Worm (Caenorhabditis elegans) whole organism, L4 larva: ENCODE data around the gene T05A10.6.

Experiments used
- F10B5.3 ChIP-seq: sonication (generic microtip); optimal IDR thresholded peaks from 2 replicates; lab custom pipeline; 2016; ENCODE audit warnings: mild to moderate bottlenecking, missing genetic modification characterization, missing compliant biosample characterization
- F26F4.8 ChIP-seq: fragments of 200-800 bp; sonication (Bioruptor generic); conservative IDR thresholded peaks from 2 replicates; pipeline ENCODE4 v1.3.6; 2022; ENCODE audit warnings: missing genetic modification characterization, missing compliant biosample characterization
- F49E8.2 ChIP-seq: sonication (generic microtip); optimal IDR thresholded peaks from 2 replicates; lab custom pipeline; 2016; ENCODE audit warnings: missing compliant biosample characterization, mild to moderate bottlenecking, missing genetic modification characterization, borderline replicate concordance
- T26A8.4 ChIP-seq: fragments of 200-800 bp; sonication (Bioruptor generic); IDR thresholded peaks from 2 replicates; pipeline ENCODE4 v1.3.6; 2022; ENCODE audit warnings: missing genetic modification characterization, missing compliant biosample characterization
- Y105C5A.15 ChIP-seq: fragments of 200-800 bp; sonication (Bioruptor generic); IDR thresholded peaks from 2 replicates; pipeline ENCODE4 v1.3.6; 2022; ENCODE audit warnings: missing genetic modification characterization, missing compliant biosample characterization
- aly-2 ChIP-seq: sonication (generic microtip); optimal IDR thresholded peaks from 2 replicates; lab custom pipeline; 2018; ENCODE audit warnings: missing biosample characterization, missing genetic modification characterization
- arid-1 ChIP-seq: fragments of 200-800 bp; sonication (Bioruptor generic); conservative IDR thresholded peaks from 2 replicates; pipeline ENCODE4 v1.3.6; 2022; ENCODE audit warnings: missing genetic modification reagents, missing genetic modification characterization, missing compliant biosample characterization
- ceh-20 ChIP-seq: fragments of 200-800 bp; sonication (Bioruptor generic); IDR thresholded peaks from 2 replicates; pipeline ENCODE4 v1.3.6; 2022; ENCODE audit warnings: missing genetic modification reagents, missing genetic modification characterization, missing compliant biosample characterization
- ceh-62 ChIP-seq: sonication (generic microtip); optimal IDR thresholded peaks from 2 replicates; lab custom pipeline; 2017; ENCODE audit warnings: missing biosample characterization, missing genetic modification characterization
- cey-2 ChIP-seq: sonication (generic microtip); optimal IDR thresholded peaks from 3 replicates; lab custom pipeline; 2017; ENCODE audit warnings: missing genetic modification characterization, mild to moderate bottlenecking, missing compliant biosample characterization, antibody characterized with exemption, borderline replicate concordance; ENCODE audit not compliant: insufficient read depth
- daf-12 ChIP-seq: fragments of 150-350 bp; optimal IDR thresholded peaks from 2 replicates; lab custom pipeline; 2014; ENCODE audit warnings: missing biosample characterization, missing genetic modification reagents, missing genetic modification characterization
- daf-16 ChIP-seq, 3 experiments: sonication (generic microtip); optimal IDR thresholded peaks; 2 replicates each; lab custom pipeline; 2016 to 2017; ENCODE audit warnings: missing genetic modification characterization in 3 of 3, missing genetic modification reagents in 3 of 3, mild to moderate bottlenecking in 2 of 3, missing compliant biosample characterization in 2 of 3, missing biosample characterization in 1 of 3, moderate library complexity in 1 of 3
- daf-19 ChIP-seq: fragments of 200-800 bp; sonication (Bioruptor generic); conservative IDR thresholded peaks from 2 replicates; pipeline ENCODE4 v1.3.6; 2022; ENCODE audit warnings: missing genetic modification characterization, missing compliant biosample characterization
- daf-8 ChIP-seq: fragments of 200-800 bp; sonication (Bioruptor generic); IDR thresholded peaks from 2 replicates; pipeline ENCODE4 v1.3.6; 2022; ENCODE audit warnings: missing genetic modification characterization, missing compliant biosample characterization
- dpl-1 ChIP-seq: fragments of 150-350 bp; optimal IDR thresholded peaks from 2 replicates; lab custom pipeline; 2014; ENCODE audit warnings: missing biosample characterization, missing genetic modification reagents, missing genetic modification characterization
- duxl-1 ChIP-seq: sonication (generic microtip); optimal IDR thresholded peaks from 2 replicates; lab custom pipeline; 2016; ENCODE audit warnings: mild to moderate bottlenecking, missing genetic modification characterization, moderate library complexity, missing compliant biosample characterization; ENCODE audit not compliant: poor library complexity
- dve-1 ChIP-seq: sonication (generic microtip); optimal IDR thresholded peaks from 2 replicates; lab custom pipeline; 2017; ENCODE audit warnings: antibody characterized with exemption, mild to moderate bottlenecking, missing genetic modification characterization, missing compliant biosample characterization; ENCODE audit not compliant: insufficient read depth
- egl-43 ChIP-seq: fragments of 200-800 bp; sonication (Bioruptor generic); IDR thresholded peaks from 2 replicates; pipeline ENCODE4 v1.3.6; 2022; ENCODE audit warnings: missing genetic modification reagents, missing genetic modification characterization, missing compliant biosample characterization
- fkh-10 ChIP-seq: fragments of 150-350 bp; optimal IDR thresholded peaks from 2 replicates; lab custom pipeline; 2014; ENCODE audit warnings: missing biosample characterization, missing genetic modification reagents, missing genetic modification characterization
- fos-1 ChIP-seq: fragments of 150-350 bp; optimal IDR thresholded peaks from 2 replicates; lab custom pipeline; 2014; ENCODE audit warnings: missing biosample characterization, missing genetic modification characterization
- gei-8 ChIP-seq: fragments of 200-800 bp; sonication (Bioruptor generic); optimal IDR thresholded peaks from 2 replicates; lab custom pipeline; 2018; ENCODE audit warnings: mild to moderate bottlenecking, missing genetic modification characterization, missing compliant biosample characterization
- hlh-11 ChIP-seq: fragments of 200-800 bp; sonication (Bioruptor generic); optimal IDR thresholded peaks from 2 replicates; lab custom pipeline; 2018; ENCODE audit warnings: mild to moderate bottlenecking, missing genetic modification characterization, missing compliant biosample characterization
- hlh-30 ChIP-seq: sonication (generic microtip); optimal IDR thresholded peaks from 2 replicates; lab custom pipeline; 2017; ENCODE audit warnings: antibody characterized with exemption, mild to moderate bottlenecking, missing genetic modification characterization, missing compliant biosample characterization; ENCODE audit not compliant: insufficient read depth
- hmg-1.1 ChIP-seq: fragments of 200-800 bp; sonication (Bioruptor generic); IDR thresholded peaks from 2 replicates; pipeline ENCODE4 v1.3.6; 2022; ENCODE audit warnings: missing genetic modification reagents, missing genetic modification characterization, missing compliant biosample characterization
- jun-1 ChIP-seq: fragments of 150-350 bp; optimal IDR thresholded peaks from 2 replicates; lab custom pipeline; 2014; ENCODE audit warnings: missing biosample characterization, missing genetic modification reagents, missing genetic modification characterization
- lim-7 ChIP-seq: fragments of 200-800 bp; sonication (Bioruptor generic); IDR thresholded peaks from 2 replicates; pipeline ENCODE4 v1.3.6; 2022; ENCODE audit warnings: missing genetic modification characterization, missing compliant biosample characterization
- lin-1 ChIP-seq: fragments of 200-800 bp; sonication (Bioruptor generic); IDR thresholded peaks from 2 replicates; pipeline ENCODE4 v1.3.6; 2022; ENCODE audit warnings: missing genetic modification reagents, missing genetic modification characterization, missing compliant biosample characterization
- lin-29 ChIP-seq: fragments of 200-800 bp; sonication (Bioruptor generic); IDR thresholded peaks from 2 replicates; pipeline ENCODE4 v1.3.6; 2022; ENCODE audit warnings: missing genetic modification reagents, missing genetic modification characterization, missing compliant biosample characterization
- lin-38 ChIP-seq: fragments of 200-800 bp; sonication (Bioruptor generic); IDR thresholded peaks from 2 replicates; pipeline ENCODE4 v1.3.6; 2022; ENCODE audit warnings: missing genetic modification reagents, missing genetic modification characterization, missing compliant biosample characterization
- lsy-2 ChIP-seq, 2 experiments: fragments of 150-350 bp in 1 of 2; sonication (generic microtip) in 1 of 2; optimal IDR thresholded peaks; 2 replicates each; lab custom pipeline; 2014 to 2017; ENCODE audit warnings: missing biosample characterization in 2 of 2, missing genetic modification characterization in 2 of 2
- madf-5 ChIP-seq, 2 experiments: fragments of 200-800 bp; sonication (Bioruptor generic); IDR thresholded peaks; 2 replicates each; pipeline ENCODE4 v1.3.6; 2022; ENCODE audit warnings: missing compliant biosample characterization in 2 of 2, missing genetic modification characterization in 2 of 2
- madf-9 ChIP-seq: fragments of 200-800 bp; sonication (Bioruptor generic); conservative IDR thresholded peaks from 2 replicates; pipeline ENCODE4 v1.3.6; 2022; ENCODE audit warnings: missing genetic modification reagents, missing genetic modification characterization, missing compliant biosample characterization
- mdt-29 ChIP-seq: fragments of 200-800 bp; sonication (Bioruptor generic); IDR thresholded peaks from 2 replicates; pipeline ENCODE4 v1.3.6; 2022; ENCODE audit warnings: missing genetic modification reagents, missing genetic modification characterization, missing compliant biosample characterization
- mep-1 ChIP-seq: fragments of 150-350 bp; sonication (generic microtip); optimal IDR thresholded peaks from 3 replicates; lab custom pipeline; 2014; ENCODE audit warnings: missing biosample characterization, missing genetic modification characterization
- mes-2 ChIP-seq: sonication (generic microtip); optimal IDR thresholded peaks from 2 replicates; lab custom pipeline; 2016; ENCODE audit warnings: missing genotype, mild to moderate bottlenecking, missing genetic modification characterization, missing compliant biosample characterization; ENCODE audit not compliant: poor library complexity, severe bottlenecking
- nhr-102 ChIP-seq: sonication (generic microtip); optimal IDR thresholded peaks from 2 replicates; lab custom pipeline; 2016; ENCODE audit warnings: mild to moderate bottlenecking, missing genetic modification characterization, moderate library complexity, missing compliant biosample characterization
- nhr-237 ChIP-seq: sonication (generic microtip); optimal IDR thresholded peaks from 2 replicates; lab custom pipeline; 2017; ENCODE audit warnings: missing biosample characterization, missing genetic modification characterization
- nhr-28 ChIP-seq: fragments of 150-350 bp; optimal IDR thresholded peaks from 2 replicates; lab custom pipeline; 2014; ENCODE audit warnings: missing biosample characterization, missing genetic modification characterization
- php-3 ChIP-seq: fragments of 200-800 bp; sonication (Bioruptor generic); IDR thresholded peaks from 2 replicates; pipeline ENCODE4 v1.3.6; 2022; ENCODE audit warnings: missing genetic modification reagents, missing genetic modification characterization, missing compliant biosample characterization
- pqm-1 ChIP-seq: sonication (generic microtip); optimal IDR thresholded peaks from 2 replicates; lab custom pipeline; 2017; ENCODE audit warnings: missing biosample characterization, missing genetic modification characterization
- saeg-2 ChIP-seq: fragments of 200-800 bp; sonication (Bioruptor generic); IDR thresholded peaks from 2 replicates; pipeline ENCODE4 v1.3.6; 2022; ENCODE audit warnings: missing genetic modification reagents, missing genetic modification characterization, missing compliant biosample characterization
- set-16 ChIP-seq: fragments of 200-800 bp; sonication (Bioruptor generic); IDR thresholded peaks from 2 replicates; pipeline ENCODE4 v1.3.6; 2022; ENCODE audit warnings: missing genetic modification reagents, missing genetic modification characterization, missing compliant biosample characterization
- snpc-4 ChIP-seq: fragments of 150-350 bp; optimal IDR thresholded peaks from 2 replicates; lab custom pipeline; 2014; ENCODE audit warnings: missing biosample characterization, missing genetic modification characterization
- spr-1 ChIP-seq: sonication (generic microtip); optimal IDR thresholded peaks from 2 replicates; lab custom pipeline; 2016; ENCODE audit warnings: mild to moderate bottlenecking, missing genetic modification characterization, missing compliant biosample characterization
- tra-1 ChIP-seq: fragments of 200-800 bp; sonication (Bioruptor generic); IDR thresholded peaks from 2 replicates; pipeline ENCODE4 v1.3.6; 2022; ENCODE audit warnings: missing genetic modification reagents, missing genetic modification characterization, missing compliant biosample characterization
- unc-130 ChIP-seq: sonication (generic microtip); optimal IDR thresholded peaks from 2 replicates; lab custom pipeline; 2016; ENCODE audit warnings: missing genetic modification reagents, missing genetic modification characterization, missing compliant biosample characterization
- zag-1 ChIP-seq: fragments of 150-350 bp; optimal IDR thresholded peaks from 2 replicates; lab custom pipeline; 2014; ENCODE audit warnings: missing biosample characterization, missing genetic modification characterization
- zfp-2 ChIP-seq: sonication (generic microtip); optimal IDR thresholded peaks from 2 replicates; lab custom pipeline; 2016; ENCODE audit warnings: mild to moderate bottlenecking, missing genetic modification characterization, missing compliant biosample characterization
- ztf-7 ChIP-seq: fragments of 150-350 bp; optimal IDR thresholded peaks from 2 replicates; lab custom pipeline; 2014; ENCODE audit warnings: missing biosample characterization, missing genetic modification characterization

T05A10.6 gene

ce11 chrX:10770988-10771496 lies 23.5 kb downstream of the T05A10.6 start (continued):
- no peak for TF ChIP-seq daf-19
- 0 out of 2 replicates have a peak, but pooled peaks have one; percentile 45 for TF ChIP-seq lin-29 (GFP tag; lab: Robert Waterston, UW)
- TF ChIP-seq F10B5.3 = no peak
- TF ChIP-seq cey-2 = peak; percentile 67
- no peak for TF ChIP-seq gei-8 (GFP tag; lab: Kevin White, UChicago)
- peak; percentile 93 for TF ChIP-seq mep-1 (tag; lab: Kevin White, UChicago)
- TF ChIP-seq aly-2 (tag; lab: Kevin White, UChicago) = no peak
- TF ChIP-seq lim-7 (GFP tag; lab: Robert Waterston, UW) = no peak
- TF ChIP-seq daf-8 (GFP tag; lab: Robert Waterston, UW) = no peak
- TF ChIP-seq F26F4.8 (GFP tag; lab: Robert Waterston, UW) = no peak
- TF ChIP-seq T26A8.4 (GFP tag; lab: Robert Waterston, UW) = 0 out of 2 replicates have a peak, but pooled peaks have one; percentile 28
- TF ChIP-seq daf-16 (GFP tag; optimal IDR thresholded peaks at IDR 0.05; lab: Kevin White, UChicago) = peak in 1 of 2 experiments; percentile 97
- peak; percentile 85 for TF ChIP-seq daf-16 (tag; optimal IDR thresholded peaks at IDR 0.05; lab: Kevin White, UChicago)
- TF ChIP-seq zfp-2 (tag; lab: Kevin White, UChicago) = no peak
- peak; percentile 66 for TF ChIP-seq set-16 (GFP tag; lab: Robert Waterston, UW)
- 0 out of 2 replicates have a peak, but pooled peaks have one; percentile 51 for TF ChIP-seq egl-43 (GFP tag; lab: Robert Waterston, UW)
- 0 out of 2 replicates have a peak, but pooled peaks have one; percentile 41 for TF ChIP-seq madf-9
- no peak for TF ChIP-seq ceh-62
- no peak for TF ChIP-seq ztf-7 (tag; lab: Kevin White, UChicago)
- TF ChIP-seq daf-12 (tag; lab: Kevin White, UChicago) = no peak
- peak; percentile 29 for TF ChIP-seq nhr-102
- TF ChIP-seq jun-1 = no peak
- TF ChIP-seq madf-5 (GFP tag; IDR thresholded peaks at IDR 0.05; lab: Robert Waterston, UW) = no peak
- TF ChIP-seq pqm-1 (tag; lab: Kevin White, UChicago) = no peak
- TF ChIP-seq Y105C5A.15 (GFP tag; lab: Robert Waterston, UW) = no peak
- peak; percentile 97 for TF ChIP-seq hlh-30 (tag; lab: Kevin White, UChicago)
- TF ChIP-seq unc-130 = no peak
- TF ChIP-seq saeg-2 (GFP tag; lab: Robert Waterston, UW) = no peak
- TF ChIP-seq snpc-4 (tag; lab: Kevin White, UChicago) = no peak
- TF ChIP-seq mdt-29 = no peak
- TF ChIP-seq hmg-1.1 (GFP tag; lab: Robert Waterston, UW) = peak; percentile 64; the same call in 1 of the 2 replicates
- TF ChIP-seq fkh-10 (GFP tag; lab: Kevin White, UChicago) = peak; percentile 80
- no peak for TF ChIP-seq arid-1 (GFP tag; lab: Robert Waterston, UW)
- TF ChIP-seq fos-1 (tag; lab: Kevin White, UChicago) = no peak
- TF ChIP-seq nhr-237 (tag; lab: Kevin White, UChicago) = no peak
- TF ChIP-seq lin-1 (GFP tag; lab: Robert Waterston, UW) = peak; percentile 71; the same call in 1 of the 2 replicates
- peak; percentile 98 for TF ChIP-seq hlh-11
- no peak for TF ChIP-seq php-3 (GFP tag; lab: Robert Waterston, UW)
- peak; percentile 50 for TF ChIP-seq spr-1 (tag; lab: Kevin White, UChicago)
- TF ChIP-seq lsy-2 (tag; optimal IDR thresholded peaks at IDR 0.05; lab: Kevin White, UChicago) = peak; percentile 73 to 85
- no peak for TF ChIP-seq F49E8.2
- TF ChIP-seq tra-1 (GFP tag; lab: Robert Waterston, UW) = peak; percentile 92
- TF ChIP-seq dpl-1 (GFP tag; lab: Kevin White, UChicago) = peak; percentile 28
- TF ChIP-seq nhr-28 (tag; lab: Kevin White, UChicago) = peak; percentile 89
- peak; percentile 41 for TF ChIP-seq mes-2 (tag; lab: Kevin White, UChicago)
- peak; percentile 91 for TF ChIP-seq dve-1 (tag; lab: Kevin White, UChicago)
- TF ChIP-seq duxl-1 (tag; lab: Kevin White, UChicago) = no peak
- TF ChIP-seq lin-38 = 0 out of 2 replicates have a peak, but pooled peaks have one; percentile 10
- TF ChIP-seq ceh-20 (GFP tag; lab: Robert Waterston, UW) = peak; percentile 92
- TF ChIP-seq zag-1 (tag; lab: Kevin White, UChicago) = no peak
